Fruit fly (Drosophila melanogaster): ENCODE results near the gene CG33299.

CG33299 gene

dm6 chr2L:9633811-9634436, 22.5 kb upstream of the CG33299 start, which contains the start of gene Apoltp:
Gene Apoltp, plus strand, starts transcription at chr2L:9634179.
- no peak for TF ChIP-seq CG17801 (GFP tag; optimal IDR thresholded peaks at IDR 0.05; ENCODE audit: partially characterized antibody)

DNA sequence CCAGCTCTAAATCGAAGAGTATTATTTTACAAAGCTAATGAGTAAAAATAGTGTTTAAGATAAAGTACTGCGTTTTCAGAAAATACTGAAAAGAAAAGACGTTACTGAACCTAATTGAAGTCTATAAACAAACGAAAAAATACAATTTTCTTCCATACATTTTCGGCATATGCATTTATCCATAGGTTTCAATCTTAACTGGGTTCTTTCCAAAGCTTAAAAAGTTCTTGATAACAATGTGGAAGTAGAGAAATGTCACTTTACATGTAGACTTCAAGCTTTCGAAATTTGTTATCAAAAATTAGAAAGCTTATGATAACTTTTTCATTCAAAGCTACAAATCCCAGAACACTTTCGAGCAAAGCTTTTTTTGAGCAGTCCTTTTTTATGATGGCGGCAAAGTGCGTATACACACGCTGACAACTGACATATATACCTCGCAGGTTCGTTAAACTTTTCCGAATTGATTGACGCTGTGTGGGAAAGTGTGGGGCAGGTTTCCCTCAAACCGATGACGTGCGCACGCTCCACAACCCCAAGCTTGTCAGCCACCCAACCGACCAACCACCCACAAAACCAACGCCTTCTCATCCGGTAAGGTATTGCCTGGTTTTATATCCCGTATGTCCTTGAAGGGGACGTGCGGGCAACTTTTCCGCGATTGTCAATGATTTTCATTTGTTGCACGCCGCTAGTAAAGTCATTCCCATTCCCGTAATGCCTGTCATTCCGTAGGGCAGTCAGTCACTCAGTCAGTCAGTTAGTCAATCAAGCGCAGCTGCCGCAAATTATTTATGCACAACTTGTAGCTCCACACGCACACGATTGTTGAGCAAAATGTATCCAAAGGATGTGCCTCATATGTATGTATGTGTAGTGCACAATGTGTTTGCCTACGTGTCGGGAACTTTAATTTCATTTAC, 1.1 kb downstream of the CG33299 start:
- no peak for TF ChIP-seq CG17801 (GFP tag; optimal IDR thresholded peaks at IDR 0.05; ENCODE audit: partially characterized antibody)

DNA sequence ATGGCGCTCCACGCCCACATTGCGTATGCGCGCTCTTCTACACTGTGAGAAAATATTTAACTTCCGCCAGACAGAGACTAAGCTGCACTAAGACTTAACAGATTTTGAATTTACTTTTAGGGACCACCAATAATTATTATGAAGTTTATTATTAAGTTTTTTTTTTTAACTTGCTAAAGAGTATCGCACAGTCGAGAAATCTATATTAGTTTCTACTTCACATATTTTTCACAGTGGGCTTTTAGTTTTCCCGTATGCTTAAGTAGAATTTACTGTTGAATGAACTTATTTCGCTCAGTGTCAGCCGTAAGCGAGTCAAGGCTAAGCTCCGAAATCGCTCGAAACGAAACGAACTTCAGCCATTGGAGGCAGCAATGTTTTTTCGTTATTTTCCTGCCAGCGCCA, 4.1 kb downstream of the CG33299 start:
- no peak for TF ChIP-seq CG17801 (GFP tag; optimal IDR thresholded peaks at IDR 0.05; ENCODE audit: partially characterized antibody)

DNA sequence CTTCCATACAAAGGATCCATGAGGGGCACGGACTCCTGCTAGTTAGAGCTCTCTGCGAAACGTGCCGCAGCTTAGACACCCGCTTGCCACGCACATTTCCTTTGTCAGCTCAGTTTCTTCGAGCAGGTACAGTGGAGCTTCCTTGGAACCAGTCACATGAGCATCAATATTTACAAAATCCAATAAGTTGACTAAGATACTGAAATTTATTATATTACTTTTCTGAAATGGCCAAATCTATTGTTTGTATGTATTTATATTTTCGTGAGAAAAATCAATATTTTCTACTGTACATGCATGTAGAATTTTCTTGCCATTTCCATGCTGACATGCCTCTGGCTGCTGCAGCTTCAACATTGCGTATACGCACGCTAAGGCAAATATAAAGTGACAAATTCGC, 6.6 kb downstream of the CG33299 start:
- TF ChIP-seq CG17801 (GFP tag; optimal IDR thresholded peaks at IDR 0.05; ENCODE audit: partially characterized antibody): no peak

dm6 chr2L:9669354-9669753, 13.0 kb downstream of the CG33299 start:
- no peak for TF ChIP-seq CG17801 (GFP tag; optimal IDR thresholded peaks at IDR 0.05; ENCODE audit: partially characterized antibody)

DNA sequence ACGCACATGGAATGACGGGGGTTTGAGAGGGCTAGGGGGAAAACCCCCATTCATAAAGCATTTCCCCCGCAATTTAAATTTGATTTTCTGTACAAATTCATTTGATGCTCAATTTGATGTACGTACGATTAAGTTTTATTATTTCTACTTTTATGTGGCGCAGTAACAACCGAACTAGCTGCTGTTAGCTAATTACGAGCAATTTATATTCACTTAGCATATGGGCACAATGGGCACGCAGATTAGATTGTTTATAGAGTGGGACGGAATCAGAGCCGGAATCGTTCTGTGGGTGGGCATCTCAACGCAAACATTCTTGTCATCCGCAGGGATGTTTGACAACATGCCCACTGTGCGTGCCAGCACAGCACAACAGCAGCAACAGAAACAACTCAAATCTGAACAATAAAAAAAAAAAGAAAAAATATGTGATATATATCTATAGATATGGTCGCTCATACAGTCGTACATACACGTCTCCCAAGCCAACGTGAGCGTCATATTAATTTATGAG, 14.6 kb downstream of the CG33299 start:
- TF ChIP-seq CG17801 (GFP tag; optimal IDR thresholded peaks at IDR 0.05; ENCODE audit: partially characterized antibody): no peak

DNA sequence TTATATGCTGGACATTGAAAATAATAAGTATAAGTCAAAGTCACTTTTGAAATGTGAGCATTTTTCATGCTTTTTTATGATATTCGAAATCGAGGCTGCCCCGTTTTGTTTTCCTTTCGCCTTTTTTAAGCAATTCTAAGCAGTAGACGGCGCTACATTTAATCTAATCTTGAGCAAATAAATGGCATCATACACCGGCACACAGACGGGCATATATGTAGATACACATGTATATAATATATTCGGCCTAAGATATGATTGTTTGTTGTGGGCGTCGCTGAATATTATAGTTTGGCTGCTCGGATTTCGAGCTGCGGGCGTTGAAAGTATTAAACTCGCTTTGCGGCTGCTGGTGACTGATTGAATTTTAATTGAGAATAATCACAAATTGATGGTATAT, 15.8 kb downstream of the CG33299 start:
- TF ChIP-seq CG17801 (GFP tag; optimal IDR thresholded peaks at IDR 0.05; ENCODE audit: partially characterized antibody): no peak

DNA sequence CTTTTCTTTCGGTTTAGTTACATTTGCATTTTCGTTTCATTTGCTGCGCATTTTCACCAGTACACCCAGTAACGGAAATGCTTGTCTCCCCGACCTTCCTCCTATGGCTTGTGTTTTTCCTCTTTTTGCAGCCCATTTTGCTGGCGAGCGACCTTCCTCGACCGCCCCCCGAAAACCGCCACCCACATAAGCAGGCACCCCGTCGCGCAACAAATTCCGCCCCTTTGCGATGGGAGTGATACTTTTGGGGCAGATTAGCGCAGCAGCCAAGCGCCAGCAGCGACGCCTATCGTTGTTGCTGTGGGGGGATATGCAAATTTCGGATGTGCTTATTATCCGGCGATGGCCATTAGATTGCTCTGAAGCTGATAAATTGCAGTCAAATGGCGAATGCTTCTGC, 16.8 kb downstream of the CG33299 start:
- no peak for TF ChIP-seq CG17801 (GFP tag; optimal IDR thresholded peaks at IDR 0.05; ENCODE audit: partially characterized antibody)

DNA sequence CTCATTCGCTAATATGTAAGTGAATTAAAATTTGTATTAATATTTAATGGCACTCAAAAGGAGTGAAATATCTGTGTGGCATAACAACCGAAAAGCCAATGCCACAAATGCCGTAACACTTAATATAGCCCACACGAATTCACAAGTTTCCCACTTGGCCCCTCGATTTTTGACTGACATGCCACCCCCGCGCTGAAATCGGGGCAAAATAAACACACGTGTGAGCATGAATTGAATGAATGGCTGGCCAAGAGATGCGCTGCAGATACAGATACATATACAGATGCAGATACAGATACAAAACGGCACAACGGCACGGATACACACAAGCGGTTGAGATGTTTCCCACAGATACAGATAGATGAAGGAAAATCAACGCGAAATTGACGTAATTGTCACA, 20.7 kb downstream of the CG33299 start:
- TF ChIP-seq CG17801 (GFP tag; optimal IDR thresholded peaks at IDR 0.05; ENCODE audit: partially characterized antibody): no peak

- TF ChIP-seq CG17801 (GFP tag; optimal IDR thresholded peaks at IDR 0.05; ENCODE audit: partially characterized antibody): no peak
Observed at dm6 chr2L:9679789-9680188, 23.4 kb downstream of the CG33299 start.

DNA sequence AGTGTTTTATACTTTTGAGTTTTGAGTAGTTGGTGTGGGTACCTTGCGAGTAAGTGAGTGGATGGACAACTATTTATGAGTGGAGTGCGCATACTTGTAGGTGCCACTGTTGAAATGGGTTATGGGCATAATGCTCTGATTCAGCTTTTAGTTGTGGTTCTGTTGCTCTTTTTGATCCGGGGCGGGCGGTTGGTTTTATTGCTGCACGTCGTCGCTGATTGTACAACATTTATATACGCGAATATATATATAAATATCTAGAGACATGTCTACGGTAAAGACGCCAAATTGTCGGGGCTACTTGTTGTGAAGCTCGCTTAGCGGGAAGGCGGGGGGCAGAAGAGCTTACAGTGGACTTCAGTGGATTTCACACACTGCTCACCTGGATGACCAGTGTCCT, 27.7 kb downstream of the CG33299 start:
- TF ChIP-seq CG17801 (GFP tag; optimal IDR thresholded peaks at IDR 0.05; ENCODE audit: partially characterized antibody): peak; percentile 51

DNA sequence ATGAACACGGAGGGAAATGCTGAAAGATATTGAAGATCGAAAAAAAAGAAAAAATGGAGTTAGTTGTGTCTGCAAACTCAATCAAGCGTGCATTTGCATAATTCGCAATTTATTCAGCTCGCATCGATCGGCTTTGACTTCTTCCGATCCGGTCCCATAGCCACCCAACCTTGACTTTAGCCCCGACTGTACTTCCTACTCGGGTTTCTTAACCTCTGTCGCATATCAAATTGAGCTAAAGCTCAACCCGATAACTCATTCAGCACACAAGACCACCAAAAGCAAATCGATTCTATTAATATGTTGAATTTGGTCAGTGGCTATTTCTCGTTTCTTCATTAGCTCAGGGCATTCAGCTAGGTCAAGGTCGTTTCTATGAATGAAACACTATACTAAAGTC, 28.8 kb downstream of the CG33299 start:
- no peak for TF ChIP-seq CG17801 (GFP tag; optimal IDR thresholded peaks at IDR 0.05; ENCODE audit: partially characterized antibody)

DNA sequence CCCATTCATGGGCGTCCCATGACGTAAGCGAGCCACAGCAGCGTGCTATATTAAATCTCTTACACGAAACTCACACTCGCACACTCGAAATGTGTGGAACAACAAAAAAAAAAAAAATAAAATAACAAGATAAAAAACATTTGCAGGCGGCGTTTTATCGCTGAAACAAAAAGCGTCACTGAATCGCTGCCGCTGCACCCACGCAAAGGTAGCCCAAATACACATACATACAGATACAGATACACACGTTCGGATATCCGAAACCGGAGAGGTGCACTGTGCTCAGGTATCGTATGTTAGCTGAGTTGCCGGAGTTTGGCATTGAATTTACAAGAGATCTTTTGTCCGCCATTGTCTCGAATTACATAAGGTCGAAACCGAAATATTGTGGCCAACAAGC, 29.6 kb downstream of the CG33299 start:
- TF ChIP-seq CG17801 (GFP tag; optimal IDR thresholded peaks at IDR 0.05; ENCODE audit: partially characterized antibody): peak; percentile 14

dm6 chr2L:9690550-9691197, 34.3 kb downstream of the CG33299 start:
- TF ChIP-seq CG17801 (GFP tag; optimal IDR thresholded peaks at IDR 0.05; ENCODE audit: partially characterized antibody): no peak

DNA sequence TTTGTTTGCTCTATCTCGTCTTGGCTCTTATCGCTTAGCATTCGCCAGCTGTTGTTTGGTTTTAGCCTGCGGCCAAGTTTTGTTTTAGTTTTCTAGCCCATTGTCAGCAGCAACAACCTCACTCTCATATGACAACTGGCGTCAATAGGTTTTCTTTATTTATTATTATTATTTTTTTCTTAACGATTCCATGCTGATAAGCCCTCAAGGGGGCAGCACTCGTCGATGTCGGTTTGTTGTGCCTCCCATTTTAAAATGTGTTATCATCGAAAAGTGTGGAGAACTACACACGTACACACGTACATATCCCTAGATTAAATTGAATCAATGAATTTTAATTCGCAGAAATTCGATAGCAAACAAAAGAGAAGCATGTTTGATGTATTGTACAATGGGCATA, 34.8 kb downstream of the CG33299 start:
- TF ChIP-seq CG17801 (GFP tag; optimal IDR thresholded peaks at IDR 0.05; ENCODE audit: partially characterized antibody): no peak

Data from ovary, adult (tissue).